Worm (Caenorhabditis elegans): ENCODE measurements around the gene K05F6.4.
"Not testable (repeated sequence)": the region's sequence is repeated elsewhere in the genome, so short reads cannot be mapped to it uniquely, and the experiment has no call there.

- TF ChIP-seq egl-27 (tag; optimal IDR thresholded peaks at IDR 0.05); elt-3 (tag; optimal IDR thresholded peaks at IDR 0.05); ama-1 (optimal IDR thresholded peaks at IDR 0.05); skn-1 (tag; optimal IDR thresholded peaks at IDR 0.05); sea-2 (GFP tag; optimal IDR thresholded peaks at IDR 0.05); fos-1 (tag; optimal IDR thresholded peaks at IDR 0.05): not testable (repeated sequence)
These were observed 2.7 kb upstream of the K05F6.4 start, which contains the start of gene poml-4 for ce11 chrII:1540628-1541027.

Data from whole organism, L3 larva.